Worm (Caenorhabditis elegans) whole organism, L1 larva: Measurements from ENCODE around the gene sorf-2.

Source experiments
- C04F5.9 ChIP-seq: sonication (generic microtip); optimal IDR thresholded peaks from 2 replicates; lab custom pipeline; 2016; ENCODE audit warnings: missing genetic modification characterization, missing compliant biosample characterization
- C16A3.4 ChIP-seq: fragments of 150-350 bp; optimal IDR thresholded peaks from 2 replicates; lab custom pipeline; 2014; ENCODE audit warnings: missing biosample characterization, missing genetic modification characterization
- F16B12.6 ChIP-seq: fragments of 150-350 bp; optimal IDR thresholded peaks from 2 replicates; lab custom pipeline; 2014; ENCODE audit warnings: missing biosample characterization, missing genetic modification characterization
- Y116A8C.19 ChIP-seq: sonication (generic microtip); optimal IDR thresholded peaks from 2 replicates; lab custom pipeline; 2016; ENCODE audit warnings: missing compliant biosample characterization, missing genetic modification characterization, borderline replicate concordance
- aha-1 ChIP-seq: fragments of 150-350 bp; optimal IDR thresholded peaks from 2 replicates; lab custom pipeline; 2014; ENCODE audit warnings: missing biosample characterization, missing genetic modification characterization
- aly-2 ChIP-seq: fragments of 150-350 bp; optimal IDR thresholded peaks from 2 replicates; lab custom pipeline; 2014; ENCODE audit warnings: missing biosample characterization, missing genetic modification characterization
- ama-1 ChIP-seq: fragments of 150-350 bp; optimal IDR thresholded peaks from 2 replicates; lab custom pipeline; 2014
- blmp-1 ChIP-seq: fragments of 150-350 bp; optimal IDR thresholded peaks from 2 replicates; lab custom pipeline; 2014; ENCODE audit warnings: missing biosample characterization, missing genetic modification characterization
- ceh-8 ChIP-seq: fragments of 200-800 bp; sonication (Bioruptor generic); optimal IDR thresholded peaks from 2 replicates; lab custom pipeline; 2018; ENCODE audit warnings: mild to moderate bottlenecking, missing genetic modification characterization, moderate library complexity, missing compliant biosample characterization
- ceh-90 ChIP-seq: sonication (generic microtip); optimal IDR thresholded peaks from 2 replicates; lab custom pipeline; 2016; ENCODE audit warnings: missing genetic modification characterization, missing compliant biosample characterization
- dpl-1 ChIP-seq, 3 experiments: fragments of 150-350 bp in 2 of 3; sonication (generic microtip) in 1 of 3; optimal IDR thresholded peaks; 2 replicates each; lab custom pipeline; 2014 to 2017; ENCODE audit warnings: missing biosample characterization in 3 of 3, missing genetic modification characterization in 3 of 3, missing genetic modification reagents in 3 of 3
- egl-13 ChIP-seq: sonication (generic microtip); optimal IDR thresholded peaks from 2 replicates; lab custom pipeline; 2016; ENCODE audit warnings: missing genotype, missing genetic modification reagents, missing genetic modification characterization, missing compliant biosample characterization
- elt-2 ChIP-seq: sonication (generic microtip); optimal IDR thresholded peaks from 2 replicates; lab custom pipeline; 2016; ENCODE audit warnings: missing genetic modification characterization, mild to moderate bottlenecking, inconsistent platforms, missing compliant biosample characterization, missing genetic modification reagents
- elt-3 ChIP-seq, 6 experiments: fragments of 150-350 bp in 1 of 6; sonication (generic microtip); optimal IDR thresholded peaks; 2 replicates each; lab custom pipeline; 2017 to 2018; ENCODE audit warnings: missing biosample characterization in 6 of 6, missing genetic modification characterization in 6 of 6, inconsistent platforms in 1 of 6
- fkh-10 ChIP-seq: sonication (generic microtip); optimal IDR thresholded peaks from 2 replicates; lab custom pipeline; 2017; ENCODE audit warnings: missing biosample characterization, missing genetic modification reagents, missing genetic modification characterization
- fkh-8 ChIP-seq: sonication (generic microtip); optimal IDR thresholded peaks from 2 replicates; lab custom pipeline; 2016; ENCODE audit warnings: mild to moderate bottlenecking, missing genetic modification characterization, missing compliant biosample characterization
- hlh-17 ChIP-seq: fragments of 200-800 bp; sonication (Bioruptor generic); optimal IDR thresholded peaks from 2 replicates; lab custom pipeline; 2018; ENCODE audit warnings: missing genetic modification characterization, mild to moderate bottlenecking, missing compliant biosample characterization, moderate library complexity, borderline replicate concordance
- irx-1 ChIP-seq: sonication (generic microtip); optimal IDR thresholded peaks from 2 replicates; lab custom pipeline; 2016; ENCODE audit warnings: missing genetic modification characterization, missing compliant biosample characterization
- isw-1 ChIP-seq: fragments of 200-800 bp; sonication (Bioruptor generic); IDR thresholded peaks from 2 replicates; pipeline ENCODE4 v1.3.6; 2022; ENCODE audit warnings: missing genetic modification characterization, missing compliant biosample characterization
- jun-1 ChIP-seq: fragments of 150-350 bp; optimal IDR thresholded peaks from 2 replicates; lab custom pipeline; 2014; ENCODE audit warnings: missing biosample characterization, missing genetic modification reagents, missing genetic modification characterization
- lin-14 ChIP-seq: fragments of 200-800 bp; sonication (Bioruptor generic); optimal IDR thresholded peaks from 2 replicates; lab custom pipeline; 2018; ENCODE audit warnings: mild to moderate bottlenecking, missing genetic modification characterization, moderate library complexity, missing compliant biosample characterization
- lin-35 ChIP-seq, 2 experiments: fragments of 150-350 bp; optimal IDR thresholded peaks; 2 replicates each; lab custom pipeline; 2014; ENCODE audit warnings: missing biosample characterization in 2 of 2, missing genetic modification characterization in 2 of 2, missing genetic modification reagents in 2 of 2
- lir-3 ChIP-seq: sonication (generic microtip); optimal IDR thresholded peaks from 2 replicates; lab custom pipeline; 2016; ENCODE audit warnings: mild to moderate bottlenecking, missing genetic modification characterization, moderate library complexity, missing compliant biosample characterization; ENCODE audit not compliant: poor library complexity
- lsy-2 ChIP-seq, 2 experiments: fragments of 150-350 bp; optimal IDR thresholded peaks; 2 replicates each; lab custom pipeline; 2014; ENCODE audit warnings: missing biosample characterization in 2 of 2, missing genetic modification characterization in 2 of 2
- mab-9 ChIP-seq: fragments of 200-800 bp; sonication (Bioruptor generic); IDR thresholded peaks from 2 replicates; pipeline ENCODE4 v1.3.6; 2022; ENCODE audit warnings: missing genetic modification reagents, missing genetic modification characterization, missing compliant biosample characterization
- mef-2 ChIP-seq: fragments of 150-350 bp; optimal IDR thresholded peaks from 2 replicates; lab custom pipeline; 2014; ENCODE audit warnings: missing biosample characterization, missing genetic modification characterization
- mep-1 ChIP-seq: fragments of 150-350 bp; optimal IDR thresholded peaks from 2 replicates; lab custom pipeline; 2014; ENCODE audit warnings: missing biosample characterization, missing genetic modification characterization
- nhr-12 ChIP-seq: sonication (generic microtip); optimal IDR thresholded peaks from 2 replicates; lab custom pipeline; 2017; ENCODE audit warnings: missing biosample characterization, missing genetic modification characterization
- nhr-19 ChIP-seq: fragments of 200-800 bp; sonication (Bioruptor generic); conservative IDR thresholded peaks from 2 replicates; pipeline ENCODE4 v1.3.6; 2022; ENCODE audit warnings: missing genetic modification characterization, missing compliant biosample characterization
- nhr-20 ChIP-seq: sonication (generic microtip); optimal IDR thresholded peaks from 2 replicates; lab custom pipeline; 2016; ENCODE audit warnings: mild to moderate bottlenecking, missing genetic modification characterization, missing compliant biosample characterization
- nhr-237 ChIP-seq: fragments of 150-350 bp; optimal IDR thresholded peaks from 2 replicates; lab custom pipeline; 2014; ENCODE audit warnings: missing biosample characterization, missing genetic modification characterization
- nhr-28 ChIP-seq: fragments of 150-350 bp; optimal IDR thresholded peaks from 2 replicates; lab custom pipeline; 2014; ENCODE audit warnings: missing biosample characterization, missing genetic modification characterization
- nhr-47 ChIP-seq: sonication (generic microtip); optimal IDR thresholded peaks from 2 replicates; lab custom pipeline; 2016; ENCODE audit warnings: mild to moderate bottlenecking, missing genetic modification characterization, moderate library complexity, missing compliant biosample characterization
- nhr-76 ChIP-seq: sonication (generic microtip); optimal IDR thresholded peaks from 2 replicates; lab custom pipeline; 2017; ENCODE audit warnings: missing biosample characterization, missing genetic modification characterization
- nhr-84 ChIP-seq: sonication (generic microtip); optimal IDR thresholded peaks from 2 replicates; lab custom pipeline; 2017; ENCODE audit warnings: missing biosample characterization, missing genetic modification characterization
- nhr-90 ChIP-seq: sonication (generic microtip); optimal IDR thresholded peaks from 2 replicates; lab custom pipeline; 2016; ENCODE audit warnings: mild to moderate bottlenecking, missing genetic modification characterization, missing compliant biosample characterization; ENCODE audit not compliant: poor library complexity
- pax-3 ChIP-seq: fragments of 200-800 bp; sonication (Bioruptor generic); optimal IDR thresholded peaks from 2 replicates; lab custom pipeline; 2018; ENCODE audit warnings: mild to moderate bottlenecking, missing genetic modification characterization, moderate library complexity, missing compliant biosample characterization
- pqm-1 ChIP-seq: sonication (generic microtip); optimal IDR thresholded peaks from 3 replicates; lab custom pipeline; 2017; ENCODE audit warnings: missing biosample characterization, missing genetic modification characterization
- snpc-4 ChIP-seq: fragments of 150-350 bp; optimal IDR thresholded peaks from 2 replicates; lab custom pipeline; 2014; ENCODE audit warnings: missing biosample characterization, missing genetic modification characterization
- snu-23 ChIP-seq: sonication (generic microtip); optimal IDR thresholded peaks from 2 replicates; lab custom pipeline; 2016; ENCODE audit warnings: missing genetic modification characterization, missing compliant biosample characterization
- sptf-1 ChIP-seq: fragments of 150-350 bp; optimal IDR thresholded peaks from 2 replicates; lab custom pipeline; 2014; ENCODE audit warnings: missing biosample characterization, missing genetic modification characterization
- swsn-7 ChIP-seq: sonication (generic microtip); optimal IDR thresholded peaks from 2 replicates; lab custom pipeline; 2016; ENCODE audit warnings: missing genetic modification characterization, missing compliant biosample characterization
- tbx-2 ChIP-seq: sonication (generic microtip); optimal IDR thresholded peaks from 2 replicates; lab custom pipeline; 2016; ENCODE audit warnings: missing genetic modification characterization, missing compliant biosample characterization
- tlp-1 ChIP-seq: fragments of 150-350 bp; optimal IDR thresholded peaks from 2 replicates; lab custom pipeline; 2014; ENCODE audit warnings: missing biosample characterization, missing genetic modification characterization
- unc-30 ChIP-seq: sonication (generic microtip); optimal IDR thresholded peaks from 2 replicates; lab custom pipeline; 2017; ENCODE audit warnings: missing biosample characterization, missing genetic modification characterization
- unc-86 ChIP-seq: sonication (generic microtip); optimal IDR thresholded peaks from 2 replicates; lab custom pipeline; 2016; ENCODE audit warnings: missing genetic modification characterization, missing compliant biosample characterization
- unc-98 ChIP-seq: fragments of 200-800 bp; sonication (Bioruptor generic); IDR thresholded peaks from 2 replicates; pipeline ENCODE4 v1.3.6; 2022; ENCODE audit warnings: missing genetic modification characterization, missing compliant biosample characterization
- xbp-1 ChIP-seq: sonication (generic microtip); optimal IDR thresholded peaks from 2 replicates; lab custom pipeline; 2016; ENCODE audit warnings: missing genetic modification characterization, missing compliant biosample characterization
- zag-1 ChIP-seq: fragments of 150-350 bp; optimal IDR thresholded peaks from 2 replicates; lab custom pipeline; 2014; ENCODE audit warnings: missing biosample characterization, missing genetic modification characterization
- zip-4 ChIP-seq: fragments of 200-800 bp; sonication (Bioruptor generic); optimal IDR thresholded peaks from 2 replicates; lab custom pipeline; 2018; ENCODE audit warnings: mild to moderate bottlenecking, missing genetic modification characterization, moderate library complexity, missing compliant biosample characterization
- ztf-11 ChIP-seq, 2 experiments: sonication (generic microtip); optimal IDR thresholded peaks; 2 replicates each; lab custom pipeline; 2016 to 2017; ENCODE audit warnings: missing genetic modification characterization in 2 of 2, missing biosample characterization in 1 of 2, missing compliant biosample characterization in 1 of 2

Gene sorf-2

ce11 chrIII:5305725-5306124 lies 20.7 kb upstream of the sorf-2 start (continued):
- TF ChIP-seq ceh-8 = no peak
- no peak for TF ChIP-seq jun-1 (tag; lab: Kevin White, UChicago)
- TF ChIP-seq ztf-11 (tag; optimal IDR thresholded peaks at IDR 0.05; lab: Kevin White, UChicago) = peak in 1 of 2 experiments; percentile 3
- no peak for TF ChIP-seq aha-1 (tag; lab: Kevin White, UChicago)
- peak; percentile 65 for TF ChIP-seq nhr-19
- peak; percentile 6 for TF ChIP-seq elt-2 (tag; lab: Kevin White, UChicago)
- no peak for TF ChIP-seq mef-2 (tag; lab: Kevin White, UChicago)
- peak; percentile 57 for TF ChIP-seq C16A3.4 (tag; lab: Kevin White, UChicago)
- peak; percentile 67 to 71 for TF ChIP-seq lin-35 (GFP tag; optimal IDR thresholded peaks at IDR 0.05; lab: Kevin White, UChicago)
- TF ChIP-seq isw-1 (GFP tag; lab: Robert Waterston, UW) = peak; percentile 32
- peak; percentile 66 for TF ChIP-seq swsn-7 (tag; lab: Kevin White, UChicago)
- TF ChIP-seq tbx-2 = peak; percentile 56
- TF ChIP-seq lir-3 (tag; lab: Kevin White, UChicago) = peak; percentile 61
- no peak for TF ChIP-seq nhr-76 (tag; lab: Kevin White, UChicago)
- peak; percentile 69 for TF ChIP-seq nhr-47 (tag; lab: Kevin White, UChicago)
- peak; percentile 8 for TF ChIP-seq pax-3 (tag; lab: Kevin White, UChicago)
- no peak for TF ChIP-seq tlp-1 (tag; lab: Kevin White, UChicago)
- peak; percentile 39 for TF ChIP-seq fkh-8 (tag; lab: Kevin White, UChicago)
- peak; percentile 67 for TF ChIP-seq nhr-90 (tag; lab: Kevin White, UChicago)
- peak; percentile 75 for TF ChIP-seq snu-23
- no peak for TF ChIP-seq C04F5.9 (tag; lab: Kevin White, UChicago)
- no peak for TF ChIP-seq nhr-237 (tag; lab: Kevin White, UChicago)

- TF ChIP-seq nhr-90 (tag; lab: Kevin White, UChicago) (peak; percentile 81), dpl-1 (GFP tag; optimal IDR thresholded peaks at IDR 0.05; lab: Kevin White, UChicago) (peak; percentile 88 to 93 (median 93)), elt-3 (tag; optimal IDR thresholded peaks at IDR 0.05; lab: Kevin White, UChicago) (no peak), lin-35 (GFP tag; optimal IDR thresholded peaks at IDR 0.05; lab: Kevin White, UChicago) (peak; percentile 91 to 96), aly-2 (no peak), fkh-10 (GFP tag; lab: Kevin White, UChicago) (no peak), snpc-4 (tag; lab: Kevin White, UChicago) (peak; percentile 21), tlp-1 (tag; lab: Kevin White, UChicago) (no peak), irx-1 (tag; lab: Kevin White, UChicago) (peak; percentile 72), sptf-1 (tag; lab: Kevin White, UChicago) (no peak), snu-23 (peak; percentile 73), unc-98 (peak; percentile 66; the same call in 1 of the 2 replicates), lin-14 (GFP tag; lab: Kevin White, UChicago) (peak; percentile 58), nhr-84 (tag; lab: Kevin White, UChicago) (no peak), egl-13 (tag; lab: Kevin White, UChicago) (peak; percentile 74), nhr-47 (tag; lab: Kevin White, UChicago) (peak; percentile 83), jun-1 (tag; lab: Kevin White, UChicago) (no peak), blmp-1 (tag; lab: Kevin White, UChicago) (peak; percentile 47), C16A3.4 (tag; lab: Kevin White, UChicago) (peak; percentile 40), ceh-90 (tag; lab: Kevin White, UChicago) (peak; percentile 90), fkh-8 (tag; lab: Kevin White, UChicago) (peak; percentile 74), zip-4 (no peak), nhr-12 (tag; lab: Kevin White, UChicago) (no peak), hlh-17 (no peak), pax-3 (tag; lab: Kevin White, UChicago) (peak; percentile 77), lsy-2 (tag; optimal IDR thresholded peaks at IDR 0.05; lab: Kevin White, UChicago) (peak; percentile 62 to 82), nhr-20 (tag; lab: Kevin White, UChicago) (peak; percentile 69), mab-9 (GFP tag; lab: Robert Waterston, UW) (no peak), unc-30 (tag; lab: Kevin White, UChicago) (no peak), ama-1 (lab: Kevin White, UChicago) (no peak), F16B12.6 (no peak), mep-1 (tag; lab: Kevin White, UChicago) (peak; percentile 74), Y116A8C.19 (tag; lab: Kevin White, UChicago) (peak; percentile 30), pqm-1 (tag; lab: Kevin White, UChicago) (no peak), unc-86 (peak; percentile 67), zag-1 (tag; lab: Kevin White, UChicago) (no peak), xbp-1 (peak; percentile 69), nhr-28 (tag; lab: Kevin White, UChicago) (no peak)
These were observed 18.1 kb upstream of the sorf-2 start, which contains the start of gene mog-3 for ce11 chrIII:5308278-5308677. Gene mog-3, plus strand, starts transcription at chrIII:5308596.
